Fruit fly (Drosophila melanogaster) whole organism, embryonic: ENCODE data around the gene amrt.
A peak's percentile ranks its signal among the peaks of the same experiment; 100 is the strongest.

Source experiments
- Adf1 ChIP-seq: fragments of 200-800 bp; sonication (Bioruptor generic); IDR thresholded peaks from 2 replicates; pipeline ENCODE4 v1.3.6; 2022; ENCODE audit warnings: missing biosample characterization, missing genetic modification characterization
- Asciz ChIP-seq: fragments of 200-800 bp; sonication (Bioruptor generic); optimal IDR thresholded peaks from 2 replicates; lab custom pipeline; 2017; ENCODE audit warnings: missing biosample characterization, mild to moderate bottlenecking, missing genetic modification characterization, missing genetic modification reagents
- B-H1 ChIP-seq: fragments of 200-800 bp; sonication (Bioruptor generic); IDR thresholded peaks from 3 replicates; pipeline ENCODE4 v1.3.6; 2022; ENCODE audit warnings: missing biosample characterization, missing genetic modification characterization
- CG1024 ChIP-seq: fragments of 200-800 bp; sonication (Bioruptor generic); IDR thresholded peaks from 2 replicates; pipeline ENCODE4 v1.3.6; 2022; ENCODE audit warnings: missing biosample characterization, missing genetic modification characterization
- CG10366 ChIP-seq: fragments of 200-800 bp; sonication (Bioruptor generic); IDR thresholded peaks from 2 replicates; pipeline ENCODE4 v1.3.6; 2022; ENCODE audit warnings: missing biosample characterization, missing genetic modification characterization
- CG10654 ChIP-seq: fragments of 200-800 bp; sonication (Bioruptor generic); optimal IDR thresholded peaks from 2 replicates; lab custom pipeline; 2016; ENCODE audit warnings: missing biosample characterization, missing genetic modification characterization
- CG12769 ChIP-seq: fragments of 200-800 bp; sonication (Bioruptor generic); optimal IDR thresholded peaks from 2 replicates; lab custom pipeline; 2019; ENCODE audit warnings: missing biosample characterization, mild to moderate bottlenecking, missing genetic modification characterization, moderate library complexity
- CG13123 ChIP-seq: fragments of 200-800 bp; sonication (Bioruptor generic); optimal IDR thresholded peaks from 2 replicates; lab custom pipeline; 2016; ENCODE audit warnings: missing biosample characterization, missing genetic modification characterization
- CG13287 ChIP-seq: fragments of 200-800 bp; sonication (Bioruptor generic); IDR thresholded peaks from 2 replicates; pipeline ENCODE4 v1.3.6; 2022; ENCODE audit warnings: missing biosample characterization, missing genetic modification characterization; ENCODE audit not compliant: partially characterized antibody
- CG14667 ChIP-seq: fragments of 200-800 bp; sonication (Bioruptor generic); IDR thresholded peaks from 2 replicates; pipeline ENCODE4 v1.3.6; 2022; ENCODE audit warnings: missing biosample characterization, missing genetic modification characterization
- CG15011 ChIP-seq: fragments of 200-800 bp; sonication (Bioruptor generic); optimal IDR thresholded peaks from 3 replicates; lab custom pipeline; 2018; ENCODE audit warnings: missing biosample characterization, mild to moderate bottlenecking, missing genetic modification characterization
- CG15601 ChIP-seq: fragments of 200-800 bp; sonication (Bioruptor generic); optimal IDR thresholded peaks from 3 replicates; lab custom pipeline; 2019; ENCODE audit warnings: missing biosample characterization, mild to moderate bottlenecking, missing genetic modification characterization, moderate library complexity
- CG1602 ChIP-seq: fragments of 200-800 bp; sonication (Bioruptor generic); optimal IDR thresholded peaks from 3 replicates; lab custom pipeline; 2016; ENCODE audit warnings: missing biosample characterization, missing genetic modification characterization
- CG17912 ChIP-seq: fragments of 200-800 bp; sonication (Bioruptor generic); optimal IDR thresholded peaks from 2 replicates; lab custom pipeline; 2018; ENCODE audit warnings: missing biosample characterization, mild to moderate bottlenecking, missing genetic modification characterization
- CG2712 ChIP-seq: fragments of 200-800 bp; optimal IDR thresholded peaks from 3 replicates; lab custom pipeline; 2019; ENCODE audit warnings: missing biosample characterization, mild to moderate bottlenecking, missing genetic modification characterization, moderate library complexity
- CG2889 ChIP-seq: fragments of 200-800 bp; sonication (Bioruptor generic); IDR thresholded peaks from 3 replicates; pipeline ENCODE4 v1.3.6; 2022; ENCODE audit warnings: missing biosample characterization, missing genetic modification characterization
- CG30403 ChIP-seq: fragments of 200-800 bp; sonication (Bioruptor generic); optimal IDR thresholded peaks from 3 replicates; lab custom pipeline; 2016; ENCODE audit warnings: missing biosample characterization, missing genetic modification characterization
- CG32532 ChIP-seq: fragments of 200-800 bp; sonication (Bioruptor generic); IDR thresholded peaks from 2 replicates; pipeline ENCODE4 v1.3.6; 2022; ENCODE audit warnings: missing biosample characterization, missing genetic modification characterization
- CG3407 ChIP-seq: fragments of 200-800 bp; sonication (Bioruptor generic); optimal IDR thresholded peaks from 2 replicates; lab custom pipeline; 2018; ENCODE audit warnings: missing biosample characterization, mild to moderate bottlenecking, missing genetic modification characterization
- CG4328 ChIP-seq: fragments of 200-800 bp; sonication (Bioruptor generic); optimal IDR thresholded peaks from 3 replicates; lab custom pipeline; 2017; ENCODE audit warnings: missing biosample characterization, missing genetic modification reagents, missing genetic modification characterization
- CG4360 ChIP-seq: fragments of 200-800 bp; sonication (Bioruptor generic); IDR thresholded peaks from 2 replicates; pipeline ENCODE4 v1.3.6; 2022; ENCODE audit warnings: missing biosample characterization, missing genetic modification characterization
- CG4820 ChIP-seq: fragments of 200-800 bp; sonication (Bioruptor generic); optimal IDR thresholded peaks from 3 replicates; lab custom pipeline; 2016; ENCODE audit warnings: missing biosample characterization, missing genetic modification characterization
- CG5245 ChIP-seq: fragments of 200-800 bp; sonication (Bioruptor generic); optimal IDR thresholded peaks from 3 replicates; lab custom pipeline; 2016; ENCODE audit warnings: missing biosample characterization, missing genetic modification characterization
- CG6689 ChIP-seq: fragments of 200-800 bp; sonication (Bioruptor generic); IDR thresholded peaks from 2 replicates; pipeline ENCODE4 v1.3.6; 2022; ENCODE audit warnings: missing biosample characterization, missing genetic modification characterization
- CG9215 ChIP-seq: fragments of 200-800 bp; sonication (Bioruptor generic); IDR thresholded peaks from 2 replicates; pipeline ENCODE4 v1.3.6; 2022; ENCODE audit warnings: missing biosample characterization, missing genetic modification characterization
- Fer3 ChIP-seq: fragments of 200-800 bp; sonication (Bioruptor generic); optimal IDR thresholded peaks from 2 replicates; lab custom pipeline; 2018; ENCODE audit warnings: missing biosample characterization, mild to moderate bottlenecking, missing genetic modification characterization, moderate library complexity
- H15 ChIP-seq: fragments of 200-800 bp; sonication (Bioruptor generic); IDR thresholded peaks from 3 replicates; pipeline ENCODE4 v1.3.6; 2022; ENCODE audit warnings: missing biosample characterization, missing genetic modification characterization
- HHEX ChIP-seq: fragments of 200-800 bp; sonication (Bioruptor generic); optimal IDR thresholded peaks from 3 replicates; lab custom pipeline; 2017; ENCODE audit warnings: missing biosample characterization, mild to moderate bottlenecking, missing genetic modification characterization, missing genetic modification reagents
- HLH54F ChIP-seq: fragments of 200-800 bp; sonication (Bioruptor generic); optimal IDR thresholded peaks from 3 replicates; lab custom pipeline; 2016; ENCODE audit warnings: missing biosample characterization, missing genetic modification characterization
- Meics ChIP-seq: fragments of 200-800 bp; sonication (Bioruptor generic); optimal IDR thresholded peaks from 2 replicates; lab custom pipeline; 2017; ENCODE audit warnings: missing biosample characterization, mild to moderate bottlenecking, missing genetic modification characterization
- NFAT ChIP-seq: fragments of 200-800 bp; sonication (Bioruptor generic); IDR thresholded peaks from 2 replicates; pipeline ENCODE4 v1.3.6; 2022; ENCODE audit warnings: missing biosample characterization, missing genetic modification characterization
- Nf-YB ChIP-seq: fragments of 200-800 bp; sonication (Bioruptor generic); optimal IDR thresholded peaks from 3 replicates; lab custom pipeline; 2019; ENCODE audit warnings: missing biosample characterization, mild to moderate bottlenecking, missing genetic modification characterization, moderate library complexity
- Ptx1 ChIP-seq: fragments of 200-800 bp; sonication (Bioruptor generic); IDR thresholded peaks from 2 replicates; pipeline ENCODE4 v1.3.6; 2022; ENCODE audit warnings: missing biosample characterization, missing genetic modification characterization
- Sox100B ChIP-seq: fragments of 200-800 bp; sonication (Bioruptor generic); optimal IDR thresholded peaks from 3 replicates; lab custom pipeline; 2018; ENCODE audit warnings: missing biosample characterization, mild to moderate bottlenecking, missing genetic modification characterization
- Trl ChIP-seq, 3 experiments: fragments of >200 bp in 2 of 3; fragments of 200-800 bp in 1 of 3; sonication (Bioruptor generic) in 1 of 3; optimal IDR thresholded peaks; 2 replicates in 1 of 3; 3 replicates in 2 of 3; lab custom pipeline; 2016 to 2017; ENCODE audit warnings: missing biosample characterization in 1 of 3, missing genetic modification characterization in 1 of 3
- amos ChIP-seq: fragments of 200-800 bp; sonication (Bioruptor generic); IDR thresholded peaks from 2 replicates; pipeline ENCODE4 v1.3.6; 2022; ENCODE audit warnings: missing biosample characterization, missing genetic modification characterization; ENCODE audit not compliant: partially characterized antibody
- ci ChIP-seq: fragments of 200-800 bp; sonication (Bioruptor generic); IDR thresholded peaks from 3 replicates; pipeline ENCODE4 v1.3.6; 2022; ENCODE audit warnings: missing biosample characterization, missing genetic modification characterization
- croc ChIP-seq: fragments of 200-800 bp; sonication (Bioruptor generic); conservative IDR thresholded peaks from 3 replicates; pipeline ENCODE4 v1.3.6; 2022; ENCODE audit warnings: missing biosample characterization, missing genetic modification characterization
- dan ChIP-seq: fragments of 200-800 bp; sonication (Bioruptor generic); IDR thresholded peaks from 2 replicates; pipeline ENCODE4 v1.3.6; 2022; ENCODE audit warnings: missing biosample characterization, missing genetic modification characterization
- disco-r ChIP-seq: fragments of 200-800 bp; sonication (Bioruptor generic); optimal IDR thresholded peaks from 2 replicates; lab custom pipeline; 2016; ENCODE audit warnings: missing biosample characterization, missing genetic modification characterization
- fd102C ChIP-seq: fragments of 200-800 bp; sonication (Bioruptor generic); optimal IDR thresholded peaks from 2 replicates; lab custom pipeline; 2018; ENCODE audit warnings: missing biosample characterization, mild to moderate bottlenecking, missing genetic modification characterization, moderate library complexity
- fd3F ChIP-seq: fragments of 200-800 bp; sonication (Bioruptor generic); optimal IDR thresholded peaks from 2 replicates; lab custom pipeline; 2018; ENCODE audit warnings: missing biosample characterization, mild to moderate bottlenecking, missing genetic modification characterization, moderate library complexity
- hbn ChIP-seq: fragments of 200-800 bp; sonication (Bioruptor generic); IDR thresholded peaks from 2 replicates; pipeline ENCODE4 v1.3.6; 2022; ENCODE audit warnings: missing biosample characterization, missing genetic modification characterization; ENCODE audit not compliant: partially characterized antibody
- kay ChIP-seq: fragments of 200-800 bp; sonication (Bioruptor generic); optimal IDR thresholded peaks from 2 replicates; lab custom pipeline; 2016; ENCODE audit warnings: missing biosample characterization, missing genetic modification characterization
- org-1 ChIP-seq: fragments of 200-800 bp; sonication (Bioruptor generic); optimal IDR thresholded peaks from 2 replicates; lab custom pipeline; 2017; ENCODE audit warnings: missing biosample characterization, missing genetic modification characterization
- psq ChIP-seq: fragments of 200-800 bp; sonication (Bioruptor generic); optimal IDR thresholded peaks from 2 replicates; lab custom pipeline; 2017; ENCODE audit warnings: missing biosample characterization, missing genetic modification characterization
- ttk ChIP-seq: fragments of 200-800 bp; sonication (Bioruptor generic); IDR thresholded peaks from 2 replicates; pipeline ENCODE4 v2.1.2; 2022; ENCODE audit warnings: missing biosample characterization, missing genetic modification characterization
- vvl ChIP-seq: fragments of 200-800 bp; sonication (Bioruptor generic); IDR thresholded peaks from 2 replicates; pipeline ENCODE4 v1.3.6; 2022; ENCODE audit warnings: missing biosample characterization, missing genetic modification characterization

Gene amrt

dm6 chrX:13748906-13749872, 33.1 kb upstream of the amrt start (continued):
- peak; percentile 58 for TF ChIP-seq fd3F (GFP tag; lab: Kevin White, UChicago)
- TF ChIP-seq disco-r (GFP tag; lab: Kevin White, UChicago): no peak
- TF ChIP-seq CG4820 (GFP tag; lab: Kevin White, UChicago): peak; percentile 44
- TF ChIP-seq CG5245 (GFP tag; lab: Kevin White, UChicago): no peak
- TF ChIP-seq CG17912 (GFP tag; lab: Kevin White, UChicago): no peak
- peak; percentile 85 for TF ChIP-seq Fer3 (tag; lab: Kevin White, UChicago)
- TF ChIP-seq Trl (optimal IDR thresholded peaks at IDR 0.05; lab: Kevin White, UChicago): no peak
- no peak for TF ChIP-seq Trl (GFP tag; optimal IDR thresholded peaks at IDR 0.05; lab: Kevin White, UChicago)
- peak; percentile 60 for TF ChIP-seq Nf-YB (GFP tag; lab: Kevin White, UChicago)
- no peak for TF ChIP-seq croc
- TF ChIP-seq CG4328 (GFP tag; lab: Kevin White, UChicago): no peak
- TF ChIP-seq CG15011: peak; percentile 57
- TF ChIP-seq B-H1: peak; percentile 53; the same call in 2 of the 3 replicates
- TF ChIP-seq CG32532: peak; percentile 87
- TF ChIP-seq CG2889 (GFP tag; lab: Robert Waterston, UW): 0 out of 3 replicates have a peak, but pooled peaks have one; percentile 39
- TF ChIP-seq HHEX (GFP tag; lab: Kevin White, UChicago): peak; percentile 54
- peak; percentile 68 for TF ChIP-seq org-1
- peak; percentile 49 for TF ChIP-seq CG14667 (GFP tag; lab: Robert Waterston, UW)
- peak; percentile 21 for TF ChIP-seq CG10654 (GFP tag; lab: Kevin White, UChicago)
- TF ChIP-seq ttk (GFP tag; lab: Robert Waterston, UW): peak; percentile 51
- TF ChIP-seq HLH54F (GFP tag; lab: Kevin White, UChicago): peak; percentile 40
- peak; percentile 73 for TF ChIP-seq CG12769
- TF ChIP-seq Ptx1: peak; percentile 82
- no peak for TF ChIP-seq dan (GFP tag; lab: Robert Waterston, UW)
- TF ChIP-seq Asciz (GFP tag; lab: Kevin White, UChicago): peak; percentile 29
- peak; percentile 62 for TF ChIP-seq psq (GFP tag; lab: Kevin White, UChicago)
- no peak for TF ChIP-seq CG13287 (GFP tag; lab: Robert Waterston, UW)
- TF ChIP-seq H15: peak; percentile 46; the same call in 1 of the 3 replicates
- TF ChIP-seq Meics: peak; percentile 87
- no peak for TF ChIP-seq CG4360 (GFP tag; lab: Robert Waterston, UW)
- peak; percentile 59 for TF ChIP-seq CG10366 (GFP tag; lab: Robert Waterston, UW)
- TF ChIP-seq CG15601 (tag; lab: Kevin White, UChicago): no peak
- no peak for TF ChIP-seq CG13123 (GFP tag; lab: Kevin White, UChicago)
- TF ChIP-seq Sox100B (GFP tag; lab: Kevin White, UChicago): peak; percentile 69
- peak; percentile 53; the same call in 1 of the 2 replicates for TF ChIP-seq CG1024 (GFP tag; lab: Robert Waterston, UW)
- peak; percentile 81 for TF ChIP-seq CG6689 (GFP tag; lab: Robert Waterston, UW)
- peak; percentile 77 for TF ChIP-seq CG30403 (GFP tag; lab: Kevin White, UChicago)
- peak; percentile 63 for TF ChIP-seq CG9215 (GFP tag; lab: Robert Waterston, UW)
- TF ChIP-seq CG1602 (GFP tag; lab: Kevin White, UChicago): peak; percentile 44
- TF ChIP-seq hbn (GFP tag; lab: Robert Waterston, UW): no peak
- peak; percentile 49 for TF ChIP-seq Adf1 (GFP tag; lab: Robert Waterston, UW)
- peak; percentile 38; the same call in 1 of the 2 replicates for TF ChIP-seq NFAT (GFP tag; lab: Robert Waterston, UW)
- TF ChIP-seq amos (GFP tag; lab: Robert Waterston, UW): no peak
- peak; percentile 75 for TF ChIP-seq CG2712
- TF ChIP-seq vvl: peak; percentile 88
- peak; percentile 66; the same call in 2 of the 3 replicates for TF ChIP-seq ci
- TF ChIP-seq CG3407 (GFP tag; lab: Kevin White, UChicago): peak; percentile 13
- TF ChIP-seq fd102C (GFP tag; lab: Kevin White, UChicago): no peak
- peak; percentile 19 for TF ChIP-seq kay (GFP tag; lab: Kevin White, UChicago)
